Fruit fly (Drosophila melanogaster) whole organism, embryonic: Measurements from ENCODE around the gene stops.

Source experiments
- Asciz ChIP-seq: fragments of 200-800 bp; sonication (Bioruptor generic); optimal IDR thresholded peaks from 2 replicates; lab custom pipeline; 2017; ENCODE audit warnings: missing biosample characterization, mild to moderate bottlenecking, missing genetic modification characterization, missing genetic modification reagents
- CG10462 ChIP-seq: fragments of 200-800 bp; sonication (Bioruptor generic); optimal IDR thresholded peaks from 2 replicates; lab custom pipeline; 2016; ENCODE audit warnings: missing biosample characterization, missing genetic modification characterization
- CG12769 ChIP-seq: fragments of 200-800 bp; sonication (Bioruptor generic); optimal IDR thresholded peaks from 2 replicates; lab custom pipeline; 2019; ENCODE audit warnings: missing biosample characterization, mild to moderate bottlenecking, missing genetic modification characterization, moderate library complexity
- CG13123 ChIP-seq: fragments of 200-800 bp; sonication (Bioruptor generic); optimal IDR thresholded peaks from 2 replicates; lab custom pipeline; 2016; ENCODE audit warnings: missing biosample characterization, missing genetic modification characterization
- CG13424 ChIP-seq: fragments of 200-800 bp; sonication (Bioruptor generic); optimal IDR thresholded peaks from 2 replicates; lab custom pipeline; 2019; ENCODE audit warnings: missing biosample characterization, mild to moderate bottlenecking, missing genetic modification characterization, moderate library complexity
- CG13894 ChIP-seq: fragments of 200-800 bp; sonication (Bioruptor generic); optimal IDR thresholded peaks from 3 replicates; lab custom pipeline; 2018; ENCODE audit warnings: missing biosample characterization, mild to moderate bottlenecking, missing genetic modification characterization, moderate library complexity
- CG15479 ChIP-seq: fragments of 200-800 bp; sonication (Bioruptor generic); optimal IDR thresholded peaks from 3 replicates; lab custom pipeline; 2019; ENCODE audit warnings: missing biosample characterization, mild to moderate bottlenecking, missing genetic modification characterization, moderate library complexity
- CG2678 ChIP-seq: fragments of 200-800 bp; sonication (Bioruptor generic); optimal IDR thresholded peaks from 3 replicates; lab custom pipeline; 2019; ENCODE audit warnings: missing biosample characterization, mild to moderate bottlenecking, missing genetic modification characterization, moderate library complexity
- CG31365 ChIP-seq: fragments of 200-800 bp; sonication (Bioruptor generic); optimal IDR thresholded peaks from 2 replicates; lab custom pipeline; 2018; ENCODE audit warnings: missing biosample characterization, mild to moderate bottlenecking, missing genetic modification characterization
- CG5953 ChIP-seq: fragments of 200-800 bp; sonication (Bioruptor generic); IDR thresholded peaks from 2 replicates; pipeline ENCODE4 v1.3.6; 2022; ENCODE audit warnings: missing biosample characterization, missing genetic modification characterization
- CG6175 ChIP-seq: fragments of 200-800 bp; sonication (Bioruptor generic); IDR thresholded peaks from 3 replicates; pipeline ENCODE4 v1.3.6; 2022; ENCODE audit warnings: missing biosample characterization, missing genetic modification characterization
- CG6813 ChIP-seq: fragments of 200-800 bp; sonication (Bioruptor generic); optimal IDR thresholded peaks from 2 replicates; lab custom pipeline; 2017; ENCODE audit warnings: missing biosample characterization, missing genetic modification characterization, mild to moderate bottlenecking, moderate library complexity, missing genetic modification reagents
- CG9215 ChIP-seq: fragments of 200-800 bp; sonication (Bioruptor generic); IDR thresholded peaks from 2 replicates; pipeline ENCODE4 v1.3.6; 2022; ENCODE audit warnings: missing biosample characterization, missing genetic modification characterization
- CG9609 ChIP-seq: fragments of 200-800 bp; sonication (Bioruptor generic); optimal IDR thresholded peaks from 3 replicates; lab custom pipeline; 2016; ENCODE audit warnings: missing biosample characterization, missing genetic modification characterization
- CTCF ChIP-seq: fragments of 200-800 bp; sonication (Bioruptor generic); optimal IDR thresholded peaks from 2 replicates; lab custom pipeline; 2017; ENCODE audit warnings: missing biosample characterization, mild to moderate bottlenecking, missing genetic modification characterization, moderate library complexity
- Dip2 ChIP-seq: fragments of 200-800 bp; sonication (Bioruptor generic); IDR thresholded peaks from 2 replicates; pipeline ENCODE4 v1.3.6; 2022; ENCODE audit warnings: missing biosample characterization, missing genetic modification characterization
- Ets65A ChIP-seq: fragments of 200-800 bp; sonication (Bioruptor generic); peaks from one replicate; lab custom pipeline; 2016; ENCODE audit warnings: missing biosample characterization, missing genetic modification characterization
- GATAe ChIP-seq: fragments of 200-800 bp; sonication (Bioruptor generic); conservative IDR thresholded peaks from 2 replicates; pipeline ENCODE4 v1.3.6; 2022; ENCODE audit warnings: missing biosample characterization, missing genetic modification characterization
- Hsf ChIP-seq: fragments of 200-800 bp; sonication (Bioruptor generic); optimal IDR thresholded peaks from 3 replicates; lab custom pipeline; 2016; ENCODE audit warnings: missing biosample characterization, missing genetic modification characterization
- Trl ChIP-seq, 3 experiments: fragments of >200 bp in 2 of 3; fragments of 200-800 bp in 1 of 3; sonication (Bioruptor generic) in 1 of 3; optimal IDR thresholded peaks; 2 replicates in 1 of 3; 3 replicates in 2 of 3; lab custom pipeline; 2016 to 2017; ENCODE audit warnings: missing biosample characterization in 1 of 3, missing genetic modification characterization in 1 of 3
- bowl ChIP-seq: fragments of 200-800 bp; sonication (Bioruptor generic); IDR thresholded peaks from 2 replicates; pipeline ENCODE4 v1.3.6; 2022; ENCODE audit warnings: missing biosample characterization, missing genetic modification characterization
- cas ChIP-seq: fragments of 200-800 bp; sonication (Bioruptor generic); IDR thresholded peaks from 2 replicates; pipeline ENCODE4 v1.3.6; 2022; ENCODE audit warnings: missing biosample characterization, missing genetic modification characterization
- cg ChIP-seq: fragments of 200-800 bp; sonication (Bioruptor generic); optimal IDR thresholded peaks from 3 replicates; lab custom pipeline; 2019; ENCODE audit warnings: missing biosample characterization, mild to moderate bottlenecking, missing genetic modification characterization, moderate library complexity
- crol ChIP-seq: fragments of 200-800 bp; sonication (Bioruptor generic); IDR thresholded peaks from 2 replicates; pipeline ENCODE4 v1.3.6; 2022; ENCODE audit warnings: missing biosample characterization, missing genetic modification characterization
- cwo ChIP-seq: fragments of 200-800 bp; sonication (Bioruptor generic); optimal IDR thresholded peaks from 3 replicates; lab custom pipeline; 2017; ENCODE audit warnings: missing biosample characterization, missing genetic modification characterization, mild to moderate bottlenecking, moderate library complexity, missing genetic modification reagents
- dm ChIP-seq: fragments of 200-800 bp; sonication (Bioruptor generic); optimal IDR thresholded peaks from 3 replicates; lab custom pipeline; 2016; ENCODE audit warnings: missing biosample characterization, missing genetic modification characterization
- eve ChIP-seq, 2 experiments: fragments of >200 bp; optimal IDR thresholded peaks; 2 replicates each; lab custom pipeline; 2017; ENCODE audit warnings: missing biosample characterization in 2 of 2, missing genetic modification characterization in 2 of 2
- exex ChIP-seq: fragments of 200-800 bp; sonication (Bioruptor generic); optimal IDR thresholded peaks from 4 replicates; lab custom pipeline; 2018; ENCODE audit warnings: missing biosample characterization, mild to moderate bottlenecking, missing genetic modification characterization, moderate library complexity
- grn ChIP-seq: fragments of 200-800 bp; sonication (Bioruptor generic); optimal IDR thresholded peaks from 3 replicates; lab custom pipeline; 2017; ENCODE audit warnings: missing biosample characterization, missing genetic modification characterization
- kay ChIP-seq: fragments of 200-800 bp; sonication (Bioruptor generic); optimal IDR thresholded peaks from 2 replicates; lab custom pipeline; 2016; ENCODE audit warnings: missing biosample characterization, missing genetic modification characterization
- ken ChIP-seq: fragments of 200-800 bp; sonication (Bioruptor generic); IDR thresholded peaks from 3 replicates; pipeline ENCODE4 v1.3.6; 2022; ENCODE audit warnings: missing biosample characterization, missing genetic modification characterization
- lab ChIP-seq: fragments of 200-800 bp; sonication (Bioruptor generic); optimal IDR thresholded peaks from 3 replicates; lab custom pipeline; 2017; ENCODE audit warnings: missing biosample characterization, missing genetic modification characterization, mild to moderate bottlenecking, moderate library complexity, missing genetic modification reagents
- mirr ChIP-seq: fragments of 200-800 bp; sonication (Bioruptor generic); optimal IDR thresholded peaks from 3 replicates; lab custom pipeline; 2018; ENCODE audit warnings: missing biosample characterization, mild to moderate bottlenecking, missing genetic modification characterization
- nerfin-2 ChIP-seq: fragments of 200-800 bp; sonication (Bioruptor generic); IDR thresholded peaks from 2 replicates; pipeline ENCODE4 v1.3.6; 2022; ENCODE audit warnings: missing biosample characterization, missing genetic modification characterization; ENCODE audit not compliant: partially characterized antibody
- org-1 ChIP-seq: fragments of 200-800 bp; sonication (Bioruptor generic); optimal IDR thresholded peaks from 2 replicates; lab custom pipeline; 2017; ENCODE audit warnings: missing biosample characterization, missing genetic modification characterization
- sd ChIP-seq: fragments of 200-800 bp; sonication (Bioruptor generic); optimal IDR thresholded peaks from 3 replicates; lab custom pipeline; 2018; ENCODE audit warnings: missing biosample characterization, mild to moderate bottlenecking, missing genetic modification characterization, moderate library complexity
- sug ChIP-seq: fragments of 200-800 bp; optimal IDR thresholded peaks from 2 replicates; lab custom pipeline; 2019; ENCODE audit warnings: missing biosample characterization, mild to moderate bottlenecking, missing genetic modification characterization, moderate library complexity
- tap ChIP-seq: fragments of 200-800 bp; optimal IDR thresholded peaks from 3 replicates; lab custom pipeline; 2019; ENCODE audit warnings: missing biosample characterization, mild to moderate bottlenecking, missing genetic modification characterization, moderate library complexity
- tll ChIP-seq, 2 experiments: fragments of 200-800 bp in 1 of 2; fragments of >200 bp in 1 of 2; sonication (Bioruptor generic) in 1 of 2; optimal IDR thresholded peaks; 2 replicates each; lab custom pipeline; 2017 to 2019; ENCODE audit warnings: missing biosample characterization in 2 of 2, missing genetic modification characterization in 2 of 2, mild to moderate bottlenecking in 1 of 2, moderate library complexity in 1 of 2

Gene stops

DNA sequence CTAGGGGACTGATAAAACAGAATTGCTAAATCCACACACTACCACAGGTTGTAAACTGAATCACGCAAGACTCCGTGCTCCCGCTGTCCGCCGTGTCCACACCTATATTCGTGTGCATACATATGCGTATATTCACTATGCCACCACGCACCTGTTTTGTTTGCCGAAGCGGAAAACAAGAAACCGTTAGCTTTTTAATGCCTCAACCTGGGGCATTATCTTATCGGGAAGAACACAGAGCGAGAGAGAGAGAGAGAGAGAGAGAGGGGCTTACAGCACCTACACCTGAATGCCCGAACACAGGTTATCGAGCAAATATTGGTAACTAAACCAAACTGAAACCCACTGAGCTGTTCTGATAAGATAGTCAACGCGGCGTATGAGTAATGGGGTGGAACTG lies 25.7 kb upstream of the stops start:
- TF ChIP-seq ken (GFP tag; lab: Robert Waterston, UW) (no peak), CG6175 (GFP tag; lab: Robert Waterston, UW) (peak; percentile 86), CG12769 (peak; percentile 15), lab (peak; percentile 46), GATAe (GFP tag; lab: Robert Waterston, UW) (peak; percentile 87), Trl (optimal IDR thresholded peaks at IDR 0.05; lab: Kevin White, UChicago) (peak; percentile 18 to 63), Trl (GFP tag; optimal IDR thresholded peaks at IDR 0.05; lab: Kevin White, UChicago) (no peak), eve (GFP tag; optimal IDR thresholded peaks at IDR 0.05; lab: Kevin White, UChicago) (peak in 1 of 2 experiments; percentile 45), crol (GFP tag; lab: Robert Waterston, UW) (0 out of 2 replicates have a peak, but pooled peaks have one; percentile 13), Dip2 (GFP tag; lab: Robert Waterston, UW) (no peak), Asciz (GFP tag; lab: Kevin White, UChicago) (peak; percentile 11), cwo (GFP tag; lab: Kevin White, UChicago) (peak; percentile 7), cg (peak; percentile 33), Hsf (GFP tag; lab: Kevin White, UChicago) (no peak), sd (tag; lab: Kevin White, UChicago) (peak; percentile 88), grn (GFP tag; lab: Kevin White, UChicago) (peak; percentile 15), sug (tag; lab: Kevin White, UChicago) (peak; percentile 56), Ets65A (GFP tag; lab: Kevin White, UChicago) (peak; percentile 60), mirr (peak; percentile 20), kay (peak; percentile 10), exex (tag; lab: Kevin White, UChicago) (peak; percentile 52), CG13894 (tag; lab: Kevin White, UChicago) (peak; percentile 46), CG6813 (GFP tag; lab: Kevin White, UChicago) (peak; percentile 14), CG9215 (GFP tag; lab: Robert Waterston, UW) (no peak), CG10462 (GFP tag; lab: Kevin White, UChicago) (no peak), cas (no peak), nerfin-2 (GFP tag; lab: Robert Waterston, UW) (no peak)

DNA sequence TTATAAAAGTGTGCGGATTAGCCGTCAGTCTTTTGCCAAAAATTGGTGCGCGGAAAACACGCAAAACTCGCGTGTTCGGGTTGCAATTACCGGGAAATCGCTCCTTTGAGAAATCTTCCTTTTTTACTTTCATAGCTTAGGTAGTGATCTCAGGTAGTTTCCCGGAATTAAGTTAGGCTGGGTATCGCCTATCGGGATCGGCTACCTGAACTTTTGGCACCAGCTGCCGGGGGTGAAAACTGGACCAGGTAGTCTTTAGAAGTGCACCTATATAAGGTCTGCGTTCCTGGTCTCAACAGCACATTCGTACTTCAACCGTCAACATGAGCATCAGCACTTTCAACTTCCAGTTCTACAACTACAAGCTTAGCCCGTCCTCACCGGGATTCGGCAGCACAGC lies 24.2 kb upstream of the stops start, which contains the start of gene bnk:
TSS of gene bnk (plus strand) at position 301 of the 400 bp plus-strand sequence.
- TF ChIP-seq CG5953 (GFP tag; lab: Robert Waterston, UW) (no peak), dm (no peak), tll (GFP tag; optimal IDR thresholded peaks at IDR 0.05; lab: Kevin White, UChicago) (peak in 1 of 2 experiments; percentile 35), CG31365 (tag; lab: Kevin White, UChicago) (no peak), CG15479 (GFP tag; lab: Kevin White, UChicago) (peak; percentile 83), tap (tag; lab: Kevin White, UChicago) (no peak), CG2678 (tag; lab: Kevin White, UChicago) (no peak), org-1 (GFP tag; lab: Kevin White, UChicago) (no peak)

DNA sequence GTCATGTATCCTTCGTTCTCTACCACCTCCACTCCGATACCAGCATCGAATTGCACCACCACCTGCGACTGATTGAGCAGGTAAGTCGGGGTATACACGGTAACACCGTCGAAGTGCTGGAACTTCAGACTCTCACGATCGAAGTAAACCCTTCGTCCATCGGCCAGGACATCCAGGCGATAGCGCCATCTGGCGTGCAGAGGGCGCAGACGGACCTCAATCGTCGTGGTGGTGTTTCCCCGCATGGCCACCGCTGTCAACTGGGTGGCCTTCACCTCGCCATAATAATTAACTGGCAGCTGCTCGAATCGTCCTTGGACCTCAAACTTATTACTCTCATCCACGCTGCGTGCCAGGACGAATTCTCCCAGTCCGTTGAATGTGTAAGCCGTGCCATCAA lies 12.9 kb upstream of the stops start:
- TF ChIP-seq CTCF (GFP tag; lab: Kevin White, UChicago) (peak; percentile 27), CG13123 (GFP tag; lab: Kevin White, UChicago) (no peak), Ets65A (GFP tag; lab: Kevin White, UChicago) (peak; percentile 52), CG13424 (tag; lab: Kevin White, UChicago) (no peak), CG9609 (GFP tag; lab: Kevin White, UChicago) (no peak), bowl (GFP tag; lab: Robert Waterston, UW) (no peak)
